Worm (Caenorhabditis elegans): ENCODE results near the gene F01D5.7.

The F01D5.7 gene

ce11 chrII:14018192-14018591 lies 9.7 kb downstream of the F01D5.7 start (continued):
- peak; percentile 81 for TF ChIP-seq zip-4 (GFP tag; optimal IDR thresholded peaks at IDR 0.05)
- TF ChIP-seq aly-2 (tag; optimal IDR thresholded peaks at IDR 0.05): peak; percentile 82
- TF ChIP-seq skn-1 (tag; optimal IDR thresholded peaks at IDR 0.05): peak; percentile 34
- no peak for TF ChIP-seq Y116A8C.19 (tag; optimal IDR thresholded peaks at IDR 0.05; ENCODE audit: borderline replicate concordance)
- TF ChIP-seq nhr-90 (tag; optimal IDR thresholded peaks at IDR 0.05; ENCODE audit: poor library complexity): peak; percentile 98
- peak; percentile 89 for TF ChIP-seq grh-1 (GFP tag; IDR thresholded peaks at IDR 0.05)
- peak; percentile 34 for TF ChIP-seq lir-3 (tag; optimal IDR thresholded peaks at IDR 0.05; ENCODE audit: poor library complexity)
- peak; percentile 79 for TF ChIP-seq mep-1 (tag; optimal IDR thresholded peaks at IDR 0.05)
- TF ChIP-seq aha-1 (tag; optimal IDR thresholded peaks at IDR 0.05): no peak
- TF ChIP-seq nhr-77 (tag; optimal IDR thresholded peaks at IDR 0.05): peak; percentile 86
- peak; percentile 53 for TF ChIP-seq ztf-4 (tag; optimal IDR thresholded peaks at IDR 0.05)
- no peak for TF ChIP-seq nhr-237 (tag; optimal IDR thresholded peaks at IDR 0.05)
- TF ChIP-seq elt-3 (tag; optimal IDR thresholded peaks at IDR 0.05): peak in 2 of 6 experiments; percentile 67 to 70
- peak; percentile 61 for TF ChIP-seq ceh-88 (GFP tag; IDR thresholded peaks at IDR 0.05)
- peak; percentile 80 for TF ChIP-seq tbx-2 (tag; optimal IDR thresholded peaks at IDR 0.05)
- peak; percentile 57 for TF ChIP-seq C04F5.9 (tag; optimal IDR thresholded peaks at IDR 0.05)
- TF ChIP-seq ama-1 (optimal IDR thresholded peaks at IDR 0.05): peak; percentile 97
- TF ChIP-seq unc-62 (GFP tag; optimal IDR thresholded peaks at IDR 0.05): no peak
- TF ChIP-seq pag-3 (tag; optimal IDR thresholded peaks at IDR 0.05; ENCODE audit: borderline replicate concordance, insufficient read depth): peak; percentile 54
- TF ChIP-seq egl-13 (tag; optimal IDR thresholded peaks at IDR 0.05): peak; percentile 65
- TF ChIP-seq alr-1 (tag; optimal IDR thresholded peaks at IDR 0.05; ENCODE audit: borderline replicate concordance): no peak
- peak; percentile 23 for TF ChIP-seq unc-130 (tag; optimal IDR thresholded peaks at IDR 0.05)
- TF ChIP-seq hlh-17 (GFP tag; optimal IDR thresholded peaks at IDR 0.05; ENCODE audit: borderline replicate concordance): no peak
- TF ChIP-seq xbp-1 (tag; optimal IDR thresholded peaks at IDR 0.05): peak; percentile 84
- TF ChIP-seq efl-3 (GFP tag; optimal IDR thresholded peaks at IDR 0.05): no peak
- peak; percentile 91 for TF ChIP-seq snu-23 (GFP tag; optimal IDR thresholded peaks at IDR 0.05)
- peak; percentile 49 for TF ChIP-seq nhr-11 (tag; optimal IDR thresholded peaks at IDR 0.05)
- TF ChIP-seq dpl-1 (GFP tag; optimal IDR thresholded peaks at IDR 0.05): peak; percentile 28 to 67 (median 50)
- peak; percentile 92 for TF ChIP-seq nhr-19 (GFP tag; conservative IDR thresholded peaks at IDR 0.05)
- peak; percentile 49 for TF ChIP-seq isw-1 (GFP tag; IDR thresholded peaks at IDR 0.05)
- TF ChIP-seq dsc-1 (tag; optimal IDR thresholded peaks at IDR 0.05): peak; percentile 84
- no peak for TF ChIP-seq unc-30 (tag; optimal IDR thresholded peaks at IDR 0.05)
- TF ChIP-seq ztf-11 (tag; optimal IDR thresholded peaks at IDR 0.05): peak in 1 of 2 experiments; percentile 65
- peak; percentile 79 for TF ChIP-seq irx-1 (tag; optimal IDR thresholded peaks at IDR 0.05)
- no peak for TF ChIP-seq zag-1 (tag; optimal IDR thresholded peaks at IDR 0.05)
- TF ChIP-seq nhr-20 (tag; optimal IDR thresholded peaks at IDR 0.05): peak; percentile 91
- TF ChIP-seq vab-15 (tag; optimal IDR thresholded peaks at IDR 0.05): no peak
- peak; percentile 97 for TF ChIP-seq nhr-85 (tag)
- peak; percentile 55 for TF ChIP-seq unc-86 (tag; optimal IDR thresholded peaks at IDR 0.05)
- TF ChIP-seq lsy-2 (tag; optimal IDR thresholded peaks at IDR 0.05): peak; percentile 31 to 80

ce11 chrII:14018887-14019286 lies 10.4 kb downstream of the F01D5.7 start:
- no peak for TF ChIP-seq elt-2 (tag; optimal IDR thresholded peaks at IDR 0.05)

ce11 chrII:14019625-14020024 lies 11.2 kb downstream of the F01D5.7 start:
- peak; percentile 43 for TF ChIP-seq ceh-8 (GFP tag; optimal IDR thresholded peaks at IDR 0.05)

Measured in whole organism, L1 larva.